Worm (Caenorhabditis elegans) whole organism, L4/young adult: Measurements from ENCODE around the gene R102.8.

Experiments used
- W03F9.2 ChIP-seq: fragments of 150-350 bp; optimal IDR thresholded peaks from 2 replicates; lab custom pipeline; 2014; ENCODE audit warnings: missing biosample characterization, missing genetic modification characterization
- dao-5 ChIP-seq: sonication (generic microtip); optimal IDR thresholded peaks from 2 replicates; lab custom pipeline; 2016; ENCODE audit warnings: missing genotype, missing genetic modification characterization, moderate library complexity, missing compliant biosample characterization

- no peak for TF ChIP-seq dao-5
- peak; percentile 22 for TF ChIP-seq W03F9.2
Measured at ce11 chrIV:10734527-10735436, 44.7 kb upstream of the R102.8 start, which contains the start of the genes orc-5 and cyb-1.
